Worm (Caenorhabditis elegans) whole organism, L3 larva: Measurements from ENCODE around the gene rnh-1.1.

Source experiments
- egl-27 ChIP-seq: sonication (generic microtip); optimal IDR thresholded peaks from 4 replicates; lab custom pipeline; 2017; ENCODE audit warnings: missing biosample characterization, missing genetic modification reagents, missing genetic modification characterization
- lin-39 ChIP-seq: fragments of 150-350 bp; optimal IDR thresholded peaks from 2 replicates; lab custom pipeline; 2018; ENCODE audit warnings: missing biosample characterization, missing genetic modification reagents, missing genetic modification characterization

ce11 chrII:7558864-7559263 is 33.3 kb downstream of the rnh-1.1 start:
- no peak for TF ChIP-seq lin-39 (tag; lab: Kevin White, UChicago)
- TF ChIP-seq egl-27, result no peak
